Worm (Caenorhabditis elegans) whole organism, young adult: Measurements from ENCODE around the gene dmd-9.
A peak's percentile ranks its signal among the peaks of the same experiment; 100 is the strongest.

Source experiments
- B0019.2 ChIP-seq: fragments of 200-800 bp; sonication (Bioruptor generic); conservative IDR thresholded peaks from 2 replicates; pipeline ENCODE4 v1.3.6; 2022; ENCODE audit warnings: missing genetic modification reagents, missing genetic modification characterization, missing compliant biosample characterization
- B0035.1 ChIP-seq: sonication (generic microtip); optimal IDR thresholded peaks from 2 replicates; lab custom pipeline; 2016; ENCODE audit warnings: missing genetic modification characterization, mild to moderate bottlenecking, missing compliant biosample characterization, missing genotype, missing genetic modification reagents
- F10E7.11 ChIP-seq: sonication (generic microtip); optimal IDR thresholded peaks from 2 replicates; lab custom pipeline; 2017; ENCODE audit warnings: mild to moderate bottlenecking, missing genetic modification characterization, moderate library complexity, missing compliant biosample characterization
- F37B4.10 ChIP-seq: fragments of 200-800 bp; sonication (Bioruptor generic); IDR thresholded peaks from 2 replicates; pipeline ENCODE4 v1.3.6; 2022; ENCODE audit warnings: missing genetic modification characterization, missing compliant biosample characterization
- F57C9.4 ChIP-seq: sonication (generic microtip); optimal IDR thresholded peaks from 2 replicates; lab custom pipeline; 2017; ENCODE audit warnings: mild to moderate bottlenecking, missing genetic modification characterization, missing compliant biosample characterization
- Y53F4B.3 ChIP-seq: fragments of 200-800 bp; sonication (Bioruptor generic); IDR thresholded peaks from 2 replicates; pipeline ENCODE4 v1.3.6; 2022; ENCODE audit warnings: missing genetic modification reagents, missing genetic modification characterization, missing compliant biosample characterization
- Y67H2A.10 ChIP-seq: fragments of 200-800 bp; sonication (Bioruptor generic); conservative IDR thresholded peaks from 2 replicates; pipeline ENCODE4 v1.3.6; 2022; ENCODE audit warnings: missing genetic modification reagents, missing genetic modification characterization, missing compliant biosample characterization
- ama-1 ChIP-seq, 3 experiments: fragments of 150-350 bp in 1 of 3; sonication (generic microtip) in 2 of 3; optimal IDR thresholded peaks; 2 replicates each; lab custom pipeline; 2014 to 2018; ENCODE audit warnings: missing biosample characterization in 2 of 3, missing genetic modification characterization in 2 of 3, missing genetic modification reagents in 2 of 3
- aptf-3 ChIP-seq: fragments of 200-800 bp; sonication (Bioruptor generic); IDR thresholded peaks from 2 replicates; pipeline ENCODE4 v1.3.6; 2022; ENCODE audit warnings: missing genetic modification characterization, missing compliant biosample characterization
- atf-7 ChIP-seq: sonication (generic microtip); optimal IDR thresholded peaks from 2 replicates; lab custom pipeline; 2017; ENCODE audit warnings: mild to moderate bottlenecking, missing genetic modification characterization, missing compliant biosample characterization
- athp-1 ChIP-seq: sonication (generic microtip); optimal IDR thresholded peaks from 2 replicates; lab custom pipeline; 2017; ENCODE audit warnings: mild to moderate bottlenecking, missing genetic modification characterization, missing compliant biosample characterization
- attf-5 ChIP-seq: fragments of 200-800 bp; sonication (Bioruptor generic); optimal IDR thresholded peaks from 2 replicates; lab custom pipeline; 2018; ENCODE audit warnings: mild to moderate bottlenecking, missing genetic modification characterization, missing compliant biosample characterization
- bed-2 ChIP-seq: fragments of 200-800 bp; sonication (Bioruptor generic); IDR thresholded peaks from 2 replicates; pipeline ENCODE4 v1.3.6; 2022; ENCODE audit warnings: missing genetic modification reagents, missing genetic modification characterization, missing compliant biosample characterization
- cebp-1 ChIP-seq, 2 experiments: fragments of 200-800 bp in 1 of 2; sonication (Bioruptor generic) in 1 of 2; sonication (generic microtip) in 1 of 2; IDR thresholded peaks in 1 of 2; optimal IDR thresholded peaks in 1 of 2; 2 replicates each; pipeline versions ENCODE4 v1.3.6 to Lab custom; 2017 to 2022; ENCODE audit warnings: missing compliant biosample characterization in 2 of 2, missing genetic modification characterization in 2 of 2, mild to moderate bottlenecking in 1 of 2, missing genetic modification reagents in 1 of 2, moderate library complexity in 1 of 2
- ceh-100 ChIP-seq: fragments of 200-800 bp; sonication (Bioruptor generic); IDR thresholded peaks from 2 replicates; pipeline ENCODE4 v1.3.6; 2022; ENCODE audit warnings: missing genetic modification reagents, missing genetic modification characterization, missing compliant biosample characterization
- ceh-58 ChIP-seq: fragments of 200-800 bp; sonication (Bioruptor generic); IDR thresholded peaks from 2 replicates; pipeline ENCODE4 v1.3.6; 2022; ENCODE audit warnings: missing genetic modification characterization, missing compliant biosample characterization
- dox-1 ChIP-seq: fragments of 200-800 bp; sonication (Bioruptor generic); IDR thresholded peaks from 2 replicates; pipeline ENCODE4 v1.3.6; 2022; ENCODE audit warnings: missing genetic modification reagents, missing genetic modification characterization, missing compliant biosample characterization
- egl-44 ChIP-seq: fragments of 200-800 bp; sonication (Bioruptor generic); IDR thresholded peaks from 2 replicates; pipeline ENCODE4 v1.3.6; 2022; ENCODE audit warnings: missing genetic modification reagents, missing genetic modification characterization, missing compliant biosample characterization
- egrh-3 ChIP-seq: fragments of 200-800 bp; sonication (Bioruptor generic); IDR thresholded peaks from 2 replicates; pipeline ENCODE4 v1.3.6; 2022; ENCODE audit warnings: missing genetic modification reagents, missing genetic modification characterization, missing compliant biosample characterization
- fkh-3 ChIP-seq: sonication (generic microtip); optimal IDR thresholded peaks from 2 replicates; lab custom pipeline; 2016; ENCODE audit warnings: mild to moderate bottlenecking, missing genetic modification characterization, missing compliant biosample characterization
- gei-17 ChIP-seq: fragments of 200-800 bp; sonication (Bioruptor generic); optimal IDR thresholded peaks from 2 replicates; lab custom pipeline; 2018; ENCODE audit warnings: mild to moderate bottlenecking, missing genetic modification characterization, missing compliant biosample characterization
- him-1 ChIP-seq: sonication (generic microtip); optimal IDR thresholded peaks from 2 replicates; lab custom pipeline; 2016; ENCODE audit warnings: missing genotype, missing genetic modification reagents, missing genetic modification characterization, missing compliant biosample characterization
- hlh-26 ChIP-seq: fragments of 200-800 bp; sonication (Bioruptor generic); conservative IDR thresholded peaks from 2 replicates; pipeline ENCODE4 v1.3.6; 2022; ENCODE audit warnings: missing genetic modification reagents, missing genetic modification characterization, missing compliant biosample characterization
- hsf-1 ChIP-seq: fragments of 200-800 bp; sonication (Bioruptor generic); IDR thresholded peaks from 2 replicates; pipeline ENCODE4 v1.3.6; 2022; ENCODE audit warnings: missing genetic modification reagents, missing genetic modification characterization, missing compliant biosample characterization
- let-607 ChIP-seq, 2 experiments: fragments of 200-800 bp in 1 of 2; sonication (Bioruptor generic) in 1 of 2; sonication (generic microtip) in 1 of 2; optimal IDR thresholded peaks; 2 replicates each; lab custom pipeline; 2016 to 2018; ENCODE audit warnings: mild to moderate bottlenecking in 2 of 2, missing compliant biosample characterization in 2 of 2, missing genetic modification characterization in 2 of 2, moderate library complexity in 2 of 2, missing genotype in 1 of 2
- lin-26 ChIP-seq: fragments of 200-800 bp; sonication (Bioruptor generic); IDR thresholded peaks from 2 replicates; pipeline ENCODE4 v1.3.6; 2022; ENCODE audit warnings: missing genetic modification reagents, missing genetic modification characterization, missing compliant biosample characterization
- lin-40 ChIP-seq: sonication (generic microtip); optimal IDR thresholded peaks from 2 replicates; lab custom pipeline; 2016; ENCODE audit warnings: missing genetic modification characterization, mild to moderate bottlenecking, missing compliant biosample characterization, missing genotype, missing genetic modification reagents
- lir-1 ChIP-seq: fragments of 200-800 bp; sonication (Bioruptor generic); conservative IDR thresholded peaks from 2 replicates; pipeline ENCODE4 v1.3.6; 2022; ENCODE audit warnings: missing genetic modification reagents, missing genetic modification characterization, missing compliant biosample characterization
- madf-6 ChIP-seq: fragments of 200-800 bp; sonication (Bioruptor generic); IDR thresholded peaks from 2 replicates; pipeline ENCODE4 v1.3.6; 2022; ENCODE audit warnings: missing genetic modification reagents, missing genetic modification characterization, missing compliant biosample characterization
- mel-28 ChIP-seq: sonication (generic microtip); optimal IDR thresholded peaks from 2 replicates; lab custom pipeline; 2016; ENCODE audit warnings: borderline replicate concordance, mild to moderate bottlenecking, missing genetic modification characterization, missing compliant biosample characterization
- mxl-1 ChIP-seq: sonication (generic microtip); optimal IDR thresholded peaks from 2 replicates; lab custom pipeline; 2016; ENCODE audit warnings: missing genetic modification characterization, missing compliant biosample characterization
- nfyb-1 ChIP-seq: fragments of 200-800 bp; sonication (Bioruptor generic); IDR thresholded peaks from 2 replicates; pipeline ENCODE4 v1.3.6; 2022; ENCODE audit warnings: missing genetic modification reagents, missing genetic modification characterization, missing compliant biosample characterization
- nhr-80 ChIP-seq: sonication (generic microtip); optimal IDR thresholded peaks from 2 replicates; lab custom pipeline; 2016; ENCODE audit warnings: missing genetic modification characterization, missing compliant biosample characterization
- nhr-90 ChIP-seq: sonication (generic microtip); optimal IDR thresholded peaks from 2 replicates; lab custom pipeline; 2016; ENCODE audit warnings: missing genotype, mild to moderate bottlenecking, missing genetic modification characterization, missing compliant biosample characterization
- pbrm-1 ChIP-seq: fragments of 200-800 bp; sonication (Bioruptor generic); IDR thresholded peaks from 2 replicates; pipeline ENCODE4 v1.3.6; 2022; ENCODE audit warnings: missing genetic modification reagents, missing genetic modification characterization, missing compliant biosample characterization
- pha-4 ChIP-seq: fragments of 150-350 bp; sonication (generic microtip); optimal IDR thresholded peaks from 2 replicates; lab custom pipeline; 2014; ENCODE audit warnings: missing biosample characterization, missing genetic modification reagents, missing genetic modification characterization
- rec-8 ChIP-seq, 2 experiments: sonication (generic microtip); optimal IDR thresholded peaks; 2 replicates each; lab custom pipeline; 2016; ENCODE audit warnings: mild to moderate bottlenecking in 2 of 2, missing genetic modification characterization in 2 of 2, missing genetic modification reagents in 2 of 2, missing genotype in 2 of 2, missing biosample characterization in 1 of 2, missing compliant biosample characterization in 1 of 2, moderate library complexity in 1 of 2
- sdz-38 ChIP-seq: sonication (generic microtip); optimal IDR thresholded peaks from 2 replicates; lab custom pipeline; 2016; ENCODE audit warnings: missing genotype, missing genetic modification characterization, missing compliant biosample characterization
- sea-2 ChIP-seq: fragments of 200-800 bp; sonication (Bioruptor generic); IDR thresholded peaks from 2 replicates; pipeline ENCODE4 v1.3.6; 2022; ENCODE audit warnings: missing genetic modification characterization, missing compliant biosample characterization
- somi-1 ChIP-seq: fragments of 200-800 bp; sonication (Bioruptor generic); optimal IDR thresholded peaks from 2 replicates; lab custom pipeline; 2018; ENCODE audit warnings: mild to moderate bottlenecking, missing genetic modification characterization, missing compliant biosample characterization
- sptf-2 ChIP-seq: fragments of 200-800 bp; sonication (Bioruptor generic); optimal IDR thresholded peaks from 2 replicates; lab custom pipeline; 2018; ENCODE audit warnings: mild to moderate bottlenecking, missing genetic modification characterization, missing compliant biosample characterization
- unc-130 ChIP-seq: sonication (generic microtip); optimal IDR thresholded peaks from 2 replicates; lab custom pipeline; 2016; ENCODE audit warnings: missing genetic modification reagents, missing genetic modification characterization, missing compliant biosample characterization
- zfh-2 ChIP-seq: fragments of 200-800 bp; sonication (Bioruptor generic); conservative IDR thresholded peaks from 2 replicates; pipeline ENCODE4 v1.3.6; 2022; ENCODE audit warnings: missing genetic modification reagents, missing genetic modification characterization, missing compliant biosample characterization
- ztf-18 ChIP-seq: sonication (generic microtip); optimal IDR thresholded peaks from 2 replicates; lab custom pipeline; 2016; ENCODE audit warnings: missing genotype, mild to moderate bottlenecking, missing genetic modification characterization, missing compliant biosample characterization
- ztf-26 ChIP-seq: sonication (generic microtip); optimal IDR thresholded peaks from 2 replicates; lab custom pipeline; 2017; ENCODE audit warnings: missing genetic modification characterization, missing compliant biosample characterization
- ztf-3 ChIP-seq: fragments of 200-800 bp; sonication (Bioruptor generic); optimal IDR thresholded peaks from 2 replicates; lab custom pipeline; 2018; ENCODE audit warnings: mild to moderate bottlenecking, missing genetic modification characterization, missing compliant biosample characterization
- ztf-6 ChIP-seq: fragments of 200-800 bp; sonication (Bioruptor generic); IDR thresholded peaks from 2 replicates; pipeline ENCODE4 v1.3.6; 2022; ENCODE audit warnings: missing genetic modification reagents, missing genetic modification characterization, missing compliant biosample characterization

Gene dmd-9

DNA sequence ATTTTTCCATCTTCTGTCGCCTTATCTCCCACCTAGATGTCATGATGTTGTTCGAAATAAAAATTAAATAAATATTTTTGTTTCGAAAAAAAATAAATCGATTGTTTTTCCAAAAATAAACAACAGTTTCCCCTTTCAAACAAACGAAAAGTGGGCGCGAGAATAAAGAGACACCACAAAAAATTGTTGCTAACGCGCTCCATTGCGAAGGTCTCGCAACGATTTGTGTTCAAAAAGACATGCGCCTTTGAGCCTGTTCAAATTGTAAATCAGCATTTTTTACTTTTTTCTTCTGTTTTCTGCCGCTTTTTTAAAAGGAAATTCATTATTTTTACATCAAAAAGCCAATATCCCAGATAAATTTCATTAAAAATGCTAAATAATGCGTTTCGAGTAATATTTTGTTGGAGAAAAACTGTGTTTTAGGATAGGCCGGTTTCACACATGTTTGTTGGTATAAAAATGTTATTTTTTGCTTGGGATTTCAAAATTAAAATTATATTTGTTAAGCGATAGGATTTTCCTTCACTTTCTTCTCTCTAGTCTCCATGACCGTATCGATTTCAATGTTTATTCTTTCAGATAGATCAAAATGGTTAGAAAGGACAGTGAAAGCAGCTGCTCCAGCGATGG lies 40.3 kb upstream of the dmd-9 start, which contains the start of gene W08E12.7 (continued):
- TF ChIP-seq let-607 (tag; optimal IDR thresholded peaks at IDR 0.05; lab: Kevin White, UChicago) (peak; percentile 60 to 70), egrh-3 (GFP tag; lab: Robert Waterston, UW) (no peak), hlh-26 (GFP tag; lab: Robert Waterston, UW) (no peak), gei-17 (GFP tag; lab: Kevin White, UChicago) (no peak), ceh-58 (no peak), B0019.2 (GFP tag; lab: Robert Waterston, UW) (peak; percentile 93), lin-40 (tag; lab: Kevin White, UChicago) (peak; percentile 87), rec-8 (tag; optimal IDR thresholded peaks at IDR 0.05; lab: Kevin White, UChicago) (peak; percentile 32 to 36), ama-1 (optimal IDR thresholded peaks at IDR 0.05; lab: Kevin White, UChicago) (no peak), ama-1 (GFP tag; optimal IDR thresholded peaks at IDR 0.05; lab: Kevin White, UChicago) (peak in 1 of 2 experiments; percentile 43), him-1 (tag; lab: Kevin White, UChicago) (peak; percentile 30), lin-26 (GFP tag; lab: Robert Waterston, UW) (peak; percentile 44; the same call in 1 of the 2 replicates), mel-28 (tag; lab: Kevin White, UChicago) (no peak), ztf-18 (tag; lab: Kevin White, UChicago) (peak; percentile 82), egl-44 (GFP tag; lab: Robert Waterston, UW) (no peak), nfyb-1 (peak; percentile 74), pbrm-1 (GFP tag; lab: Robert Waterston, UW) (peak; percentile 91), F10E7.11 (no peak), ztf-6 (peak; percentile 67; the same call in 1 of the 2 replicates), atf-7 (peak; percentile 14), dox-1 (peak; percentile 96), unc-130 (GFP tag; lab: Kevin White, UChicago) (peak; percentile 91), F57C9.4 (no peak), Y53F4B.3 (GFP tag; lab: Robert Waterston, UW) (peak; percentile 67), fkh-3 (tag; lab: Kevin White, UChicago) (no peak), cebp-1 (GFP tag; IDR thresholded peaks at IDR 0.05; lab: Robert Waterston, UW) (peak; percentile 28; the same call in 1 of the 2 replicates), cebp-1 (tag; optimal IDR thresholded peaks at IDR 0.05; lab: Kevin White, UChicago) (peak; percentile 85), ztf-3 (GFP tag; lab: Kevin White, UChicago) (no peak), lir-1 (GFP tag; lab: Robert Waterston, UW) (peak; percentile 89), nhr-80 (tag; lab: Kevin White, UChicago) (peak; percentile 91), attf-5 (GFP tag; lab: Kevin White, UChicago) (peak; percentile 99), zfh-2 (no peak), mxl-1 (tag; lab: Kevin White, UChicago) (no peak), hsf-1 (GFP tag; lab: Robert Waterston, UW) (peak; percentile 61; the same call in 1 of the 2 replicates), aptf-3 (GFP tag; lab: Robert Waterston, UW) (no peak), sptf-2 (GFP tag; lab: Kevin White, UChicago) (peak; percentile 61), B0035.1 (tag; lab: Kevin White, UChicago) (no peak), ceh-100 (GFP tag; lab: Robert Waterston, UW) (peak; percentile 95), somi-1 (GFP tag; lab: Kevin White, UChicago) (peak; percentile 12), sea-2 (no peak), F37B4.10 (no peak), pha-4 (peak; percentile 95), athp-1 (tag; lab: Kevin White, UChicago) (peak; percentile 89), sdz-38 (no peak), ztf-26 (tag; lab: Kevin White, UChicago) (peak; percentile 2), madf-6 (GFP tag; lab: Robert Waterston, UW) (peak; percentile 94), nhr-90 (peak; percentile 52), Y67H2A.10 (GFP tag; lab: Robert Waterston, UW) (peak; percentile 85), bed-2 (GFP tag; lab: Robert Waterston, UW) (0 out of 2 replicates have a peak, but pooled peaks have one; percentile 38)
